Fruit fly (Drosophila melanogaster): ENCODE measurements around the gene ppk28.

The ppk28 gene

DNA sequence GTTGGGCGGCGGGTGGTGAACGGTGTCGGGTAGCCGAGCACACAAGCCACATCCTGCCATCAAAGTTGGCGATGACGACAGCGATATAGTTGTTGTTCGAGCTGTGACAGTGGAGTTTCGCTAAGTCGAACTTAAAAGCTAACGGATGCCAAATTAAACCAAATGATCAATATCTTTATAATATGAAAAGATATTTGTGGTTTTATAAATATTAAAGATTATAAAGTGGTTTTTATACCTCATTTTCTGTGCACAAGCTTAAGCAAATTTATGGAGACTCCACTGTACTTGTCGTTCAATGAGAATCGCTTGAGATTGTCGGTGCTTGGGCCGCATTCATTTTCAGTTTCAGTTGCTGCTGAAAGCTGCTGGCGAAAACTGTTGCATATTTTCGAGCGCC lies 16.2 kb downstream of the ppk28 start (continued):
- TF ChIP-seq eyg (GFP tag; optimal IDR thresholded peaks at IDR 0.05), result no peak
- no peak for TF ChIP-seq Mes4 (GFP tag; optimal IDR thresholded peaks at IDR 0.05)
- peak; percentile 60 for TF ChIP-seq CG13424 (tag; optimal IDR thresholded peaks at IDR 0.05)
- no peak for TF ChIP-seq CG12104 (GFP tag; optimal IDR thresholded peaks at IDR 0.05)
- TF ChIP-seq Doc2 (GFP tag; IDR thresholded peaks at IDR 0.05), result no peak
- TF ChIP-seq Stat92E (GFP tag; optimal IDR thresholded peaks at IDR 0.05), result no peak
- TF ChIP-seq cwo (GFP tag; optimal IDR thresholded peaks at IDR 0.05), result peak; percentile 21
- no peak for TF ChIP-seq pzg (GFP tag; optimal IDR thresholded peaks at IDR 0.05)
- no peak for TF ChIP-seq Hr39 (optimal IDR thresholded peaks at IDR 0.05)
- no peak for TF ChIP-seq NC2β (GFP tag; optimal IDR thresholded peaks at IDR 0.05)
- TF ChIP-seq CHES-1-like (GFP tag; optimal IDR thresholded peaks at IDR 0.05), result no peak
- peak; percentile 14 for TF ChIP-seq org-1 (GFP tag; optimal IDR thresholded peaks at IDR 0.05)
- TF ChIP-seq Hr51 (GFP tag; optimal IDR thresholded peaks at IDR 0.05), result peak in 1 of 2 experiments; percentile 70
- TF ChIP-seq CG34224 (GFP tag; IDR thresholded peaks at IDR 0.05; ENCODE audit: partially characterized antibody), result no peak
- TF ChIP-seq CG10565 (GFP tag; optimal IDR thresholded peaks at IDR 0.05), result no peak
- peak in 1 of 2 experiments; percentile 8 for TF ChIP-seq Pdp1 (GFP tag; optimal IDR thresholded peaks at IDR 0.05)
- peak in 1 of 2 experiments; percentile 43 for TF ChIP-seq eve (GFP tag; optimal IDR thresholded peaks at IDR 0.05)
- peak; percentile 11 for TF ChIP-seq CG12299 (tag; optimal IDR thresholded peaks at IDR 0.05)
- no peak for TF ChIP-seq CG30020 (tag; optimal IDR thresholded peaks at IDR 0.05)
- TF ChIP-seq CG7963 (GFP tag; IDR thresholded peaks at IDR 0.05; ENCODE audit: partially characterized antibody), result no peak
- peak; percentile 70 for TF ChIP-seq CG7839 (tag; optimal IDR thresholded peaks at IDR 0.05)
- no peak for TF ChIP-seq bigmax (GFP tag; optimal IDR thresholded peaks at IDR 0.05)
- no peak for TF ChIP-seq CG10959 (GFP tag; IDR thresholded peaks at IDR 0.05)
- no peak for TF ChIP-seq hth (optimal IDR thresholded peaks at IDR 0.05)
- no peak for TF ChIP-seq CG2199 (GFP tag; IDR thresholded peaks at IDR 0.05)
- no peak for TF ChIP-seq CG11560 (tag; IDR thresholded peaks at IDR 0.05)
- peak; percentile 13 for TF ChIP-seq CG5245 (GFP tag; optimal IDR thresholded peaks at IDR 0.05)
- TF ChIP-seq grn (GFP tag; optimal IDR thresholded peaks at IDR 0.05), result no peak
- TF ChIP-seq maf-S (GFP tag; optimal IDR thresholded peaks at IDR 0.05), result no peak
- no peak for TF ChIP-seq Side (GFP tag; optimal IDR thresholded peaks at IDR 0.05)
- peak; percentile 37 for TF ChIP-seq CG8924 (tag; optimal IDR thresholded peaks at IDR 0.05)
- no peak for TF ChIP-seq cato (GFP tag; optimal IDR thresholded peaks at IDR 0.05; ENCODE audit: borderline replicate concordance)
- TF ChIP-seq CG4707 (GFP tag; optimal IDR thresholded peaks at IDR 0.05), result no peak
- no peak for TF ChIP-seq Vsx1 (GFP tag; optimal IDR thresholded peaks at IDR 0.05)
- TF ChIP-seq lmd (GFP tag; IDR thresholded peaks at IDR 0.05), result peak; percentile 58
- TF ChIP-seq CG7556 (GFP tag; optimal IDR thresholded peaks at IDR 0.05), result peak; percentile 45
- TF ChIP-seq tx (GFP tag; optimal IDR thresholded peaks at IDR 0.05), result no peak
- no peak for TF ChIP-seq Sry-β (GFP tag; optimal IDR thresholded peaks at IDR 0.05)
- peak; percentile 46 for TF ChIP-seq Xbp1 (GFP tag; optimal IDR thresholded peaks at IDR 0.05)
- no peak for TF ChIP-seq pb (GFP tag; optimal IDR thresholded peaks at IDR 0.05)
- peak; percentile 3 for TF ChIP-seq Nf-YB (GFP tag; optimal IDR thresholded peaks at IDR 0.05)
- TF ChIP-seq HHEX (GFP tag; optimal IDR thresholded peaks at IDR 0.05), result peak; percentile 29
- no peak for TF ChIP-seq dati (GFP tag; IDR thresholded peaks at IDR 0.05)
- peak; percentile 13 for TF ChIP-seq CG4820 (GFP tag; optimal IDR thresholded peaks at IDR 0.05)
- TF ChIP-seq CG6813 (GFP tag; optimal IDR thresholded peaks at IDR 0.05), result peak; percentile 37
- TF ChIP-seq insv (GFP tag; optimal IDR thresholded peaks at IDR 0.05), result no peak
- TF ChIP-seq CG17385 (GFP tag; optimal IDR thresholded peaks at IDR 0.05), result peak; percentile 50
- peak; percentile 42; the same call in 1 of the 2 replicates for TF ChIP-seq sob (GFP tag; IDR thresholded peaks at IDR 0.05)
- TF ChIP-seq CG7271 (tag; optimal IDR thresholded peaks at IDR 0.05), result no peak
- TF ChIP-seq HmgZ (tag; optimal IDR thresholded peaks at IDR 0.05), result peak; percentile 21
- TF ChIP-seq CG17186 (GFP tag; optimal IDR thresholded peaks at IDR 0.05), result no peak

Data from whole organism, embryonic.